Worm (Caenorhabditis elegans) whole organism, L4 larva: ENCODE results near the gene K01G12.22.

Experiments used
- ceh-28 ChIP-seq: fragments of 150-350 bp; optimal IDR thresholded peaks from 2 replicates; lab custom pipeline; 2014; ENCODE audit warnings: missing biosample characterization, missing genetic modification reagents, missing genetic modification characterization
- daf-19 ChIP-seq: fragments of 200-800 bp; sonication (Bioruptor generic); conservative IDR thresholded peaks from 2 replicates; pipeline ENCODE4 v1.3.6; 2022; ENCODE audit warnings: missing genetic modification characterization, missing compliant biosample characterization
- gei-8 ChIP-seq: fragments of 200-800 bp; sonication (Bioruptor generic); optimal IDR thresholded peaks from 2 replicates; lab custom pipeline; 2018; ENCODE audit warnings: mild to moderate bottlenecking, missing genetic modification characterization, missing compliant biosample characterization
- nhr-11 ChIP-seq: fragments of 150-350 bp; optimal IDR thresholded peaks from 2 replicates; lab custom pipeline; 2014; ENCODE audit warnings: missing biosample characterization, missing genetic modification characterization
- pha-4 ChIP-seq, 2 experiments: fragments of 150-350 bp in 1 of 2; fragments of 200-800 bp in 1 of 2; sonication (Bioruptor generic) in 1 of 2; IDR thresholded peaks in 1 of 2; optimal IDR thresholded peaks in 1 of 2; 2 replicates each; pipeline versions ENCODE4 v1.3.6 to Lab custom; 2014 to 2022; ENCODE audit warnings: missing genetic modification characterization in 2 of 2, missing genetic modification reagents in 2 of 2, missing biosample characterization in 1 of 2, missing compliant biosample characterization in 1 of 2
- tra-1 ChIP-seq: fragments of 200-800 bp; sonication (Bioruptor generic); IDR thresholded peaks from 2 replicates; pipeline ENCODE4 v1.3.6; 2022; ENCODE audit warnings: missing genetic modification reagents, missing genetic modification characterization, missing compliant biosample characterization

DNA sequence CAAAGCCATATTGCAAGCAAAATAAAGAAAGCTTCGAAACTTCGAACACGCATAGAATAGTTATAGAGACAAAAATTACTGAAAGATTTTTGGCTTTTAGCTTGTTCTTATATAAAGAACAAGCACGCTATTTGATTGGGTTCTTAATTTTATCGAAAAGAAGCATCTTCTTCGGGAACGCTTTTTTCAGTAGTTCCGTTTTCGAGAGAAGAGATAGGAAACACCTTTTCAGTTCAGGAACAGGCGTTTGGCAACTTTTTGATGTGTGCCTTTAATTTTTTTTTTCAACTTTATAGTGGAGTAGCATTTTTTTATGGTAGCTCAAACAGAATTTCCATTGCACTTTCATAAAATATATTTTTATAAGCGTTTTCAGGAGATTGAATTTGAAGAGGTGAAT lies 29.2 kb upstream of the K01G12.22 start, which contains the start of gene R05A10.7:
- no peak for TF ChIP-seq ceh-28 (tag; lab: Kevin White, UChicago)
- TF ChIP-seq daf-19 = no peak
- TF ChIP-seq nhr-11 (tag; lab: Kevin White, UChicago) = no peak
- no peak for TF ChIP-seq tra-1 (GFP tag; lab: Robert Waterston, UW)
- TF ChIP-seq gei-8 = no peak
- TF ChIP-seq pha-4 (GFP tag; IDR thresholded peaks at IDR 0.05; lab: Robert Waterston, UW) = no peak
- TF ChIP-seq pha-4 (tag; optimal IDR thresholded peaks at IDR 0.05; lab: Kevin White, UChicago) = no peak
